Worm (Caenorhabditis elegans) whole organism, early embryonic: ENCODE results near the gene Y17G9B.5.

Source experiments
- B0310.2 ChIP-seq: sonication (generic microtip); optimal IDR thresholded peaks from 2 replicates; lab custom pipeline; 2016; ENCODE audit warnings: mild to moderate bottlenecking, missing genetic modification characterization, missing compliant biosample characterization
- F13C5.2 ChIP-seq: sonication (generic microtip); optimal IDR thresholded peaks from 2 replicates; lab custom pipeline; 2017; ENCODE audit warnings: mild to moderate bottlenecking, missing genetic modification characterization, inconsistent platforms, missing compliant biosample characterization
- aly-1 ChIP-seq: sonication (generic microtip); optimal IDR thresholded peaks from 2 replicates; lab custom pipeline; 2016; ENCODE audit warnings: missing genetic modification characterization, missing compliant biosample characterization
- ama-1 ChIP-seq: fragments of 150-350 bp; optimal IDR thresholded peaks from 2 replicates; lab custom pipeline; 2014
- ceh-13 ChIP-seq: fragments of 200-800 bp; sonication (Bioruptor generic); optimal IDR thresholded peaks from 2 replicates; lab custom pipeline; 2018; ENCODE audit warnings: mild to moderate bottlenecking, missing genetic modification characterization, missing compliant biosample characterization
- ceh-36 ChIP-seq: sonication (generic microtip); optimal IDR thresholded peaks from 2 replicates; lab custom pipeline; 2016; ENCODE audit warnings: missing genetic modification characterization, inconsistent platforms, missing compliant biosample characterization
- ets-7 ChIP-seq: sonication (generic microtip); optimal IDR thresholded peaks from 2 replicates; lab custom pipeline; 2016; ENCODE audit warnings: missing genotype, missing genetic modification characterization, missing compliant biosample characterization
- flt-1 ChIP-seq: fragments of 200-800 bp; sonication (Bioruptor generic); IDR thresholded peaks from 2 replicates; pipeline ENCODE4 v1.3.6; 2022; ENCODE audit warnings: missing genetic modification characterization, missing compliant biosample characterization
- hmbx-1 ChIP-seq: sonication (generic microtip); optimal IDR thresholded peaks from 2 replicates; lab custom pipeline; 2016; ENCODE audit warnings: mild to moderate bottlenecking, missing genetic modification characterization, missing compliant biosample characterization
- hmg-4 ChIP-seq: fragments of 200-800 bp; sonication (Bioruptor generic); optimal IDR thresholded peaks from 2 replicates; lab custom pipeline; 2018; ENCODE audit warnings: mild to moderate bottlenecking, missing genetic modification characterization, missing compliant biosample characterization
- hnd-1 ChIP-seq: sonication (generic microtip); optimal IDR thresholded peaks from 2 replicates; lab custom pipeline; 2016; ENCODE audit warnings: missing genetic modification characterization, missing compliant biosample characterization
- pes-1 ChIP-seq: fragments of 200-800 bp; sonication (Bioruptor generic); IDR thresholded peaks from 2 replicates; pipeline ENCODE4 v1.3.6; 2022; ENCODE audit warnings: missing genetic modification reagents, missing genetic modification characterization, missing compliant biosample characterization
- scrt-1 ChIP-seq: fragments of 200-800 bp; sonication (Bioruptor generic); IDR thresholded peaks from 2 replicates; pipeline ENCODE4 v1.3.6; 2022; ENCODE audit warnings: missing genetic modification characterization, missing compliant biosample characterization
- sea-1 ChIP-seq: fragments of 200-800 bp; sonication (Bioruptor generic); conservative IDR thresholded peaks from 2 replicates; pipeline ENCODE4 v1.3.6; 2022; ENCODE audit warnings: missing genetic modification characterization, missing compliant biosample characterization
- tbx-11 ChIP-seq: fragments of 200-800 bp; sonication (Bioruptor generic); IDR thresholded peaks from 2 replicates; pipeline ENCODE4 v1.3.6; 2022; ENCODE audit warnings: missing genetic modification characterization, missing compliant biosample characterization
- tbx-37 ChIP-seq: fragments of 200-800 bp; sonication (Bioruptor generic); conservative IDR thresholded peaks from 2 replicates; pipeline ENCODE4 v1.3.6; 2022; ENCODE audit warnings: missing genetic modification reagents, missing genetic modification characterization, missing compliant biosample characterization
- tra-4 ChIP-seq: sonication (generic microtip); optimal IDR thresholded peaks from 2 replicates; lab custom pipeline; 2017; ENCODE audit warnings: missing genetic modification characterization, missing compliant biosample characterization

Gene Y17G9B.5

ce11 chrIV:4744167-4744566 lies 5.9 kb upstream of the Y17G9B.5 start, which contains the start of gene hoe-1:
Gene hoe-1 (minus strand): TSS chrIV:4744267.
- TF ChIP-seq flt-1 (GFP tag; lab: Robert Waterston, UW), result no peak
- TF ChIP-seq ceh-36 (tag; lab: Kevin White, UChicago), result no peak
- TF ChIP-seq ets-7 (tag; lab: Kevin White, UChicago), result no peak
- TF ChIP-seq hmbx-1 (tag; lab: Kevin White, UChicago), result no peak
- no peak for TF ChIP-seq ceh-13
- no peak for TF ChIP-seq sea-1
- no peak for TF ChIP-seq B0310.2
- no peak for TF ChIP-seq ama-1
- TF ChIP-seq tbx-37 (GFP tag; lab: Robert Waterston, UW), result no peak
- TF ChIP-seq pes-1 (GFP tag; lab: Robert Waterston, UW), result no peak
- no peak for TF ChIP-seq scrt-1 (GFP tag; lab: Robert Waterston, UW)
- no peak for TF ChIP-seq tra-4
- TF ChIP-seq hmg-4, result no peak
- no peak for TF ChIP-seq hnd-1 (tag; lab: Kevin White, UChicago)
- no peak for TF ChIP-seq aly-1 (tag; lab: Kevin White, UChicago)
- TF ChIP-seq tbx-11 (GFP tag; lab: Robert Waterston, UW), result no peak
- TF ChIP-seq F13C5.2 (tag; lab: Kevin White, UChicago), result no peak

ce11 chrIV:4745422-4745821 lies 4.6 kb upstream of the Y17G9B.5 start, which contains the start of gene timm-17B.1:
Gene timm-17B.1 (minus strand): TSS chrIV:4745492.
- TF ChIP-seq pes-1 (GFP tag; lab: Robert Waterston, UW) (0 out of 2 replicates have a peak, but pooled peaks have one; percentile 34), F13C5.2 (tag; lab: Kevin White, UChicago) (peak; percentile 34), aly-1 (tag; lab: Kevin White, UChicago) (no peak)

ce11 chrIV:4747553-4747952 lies 2.5 kb upstream of the Y17G9B.5 start, which contains the start of gene tctn-1:
Gene tctn-1 (minus strand): TSS chrIV:4747832.
- peak; percentile 14 for TF ChIP-seq ama-1
- TF ChIP-seq tbx-11 (GFP tag; lab: Robert Waterston, UW), result no peak

ce11 chrIV:4748408-4749105 lies 1.5 kb upstream of the Y17G9B.5 start, which contains the start of gene cyc-2.1:
Gene cyc-2.1 (minus strand): TSS chrIV:4749012.
- TF ChIP-seq hmg-4 (peak; percentile 49), F13C5.2 (tag; lab: Kevin White, UChicago) (peak; percentile 38), scrt-1 (GFP tag; lab: Robert Waterston, UW) (peak; percentile 64), sea-1 (0 out of 2 replicates have a peak, but pooled peaks have one; percentile 28), tbx-11 (GFP tag; lab: Robert Waterston, UW) (0 out of 2 replicates have a peak, but pooled peaks have one; percentile 31), hmbx-1 (tag; lab: Kevin White, UChicago) (no peak), flt-1 (GFP tag; lab: Robert Waterston, UW) (0 out of 2 replicates have a peak, but pooled peaks have one; percentile 4), ama-1 (peak; percentile 3), tra-4 (no peak)

- TF ChIP-seq sea-1, result no peak
- no peak for TF ChIP-seq scrt-1 (GFP tag; lab: Robert Waterston, UW)
- no peak for TF ChIP-seq flt-1 (GFP tag; lab: Robert Waterston, UW)
- no peak for TF ChIP-seq B0310.2
- no peak for TF ChIP-seq hmbx-1 (tag; lab: Kevin White, UChicago)
- TF ChIP-seq ceh-13, result no peak
Measured at ce11 chrIV:4749155-4749554, 885 bp upstream of the Y17G9B.5 start.

- no peak for TF ChIP-seq sea-1
- TF ChIP-seq ets-7 (tag; lab: Kevin White, UChicago), result no peak
- no peak for TF ChIP-seq tra-4
- no peak for TF ChIP-seq tbx-11 (GFP tag; lab: Robert Waterston, UW)
- TF ChIP-seq hmg-4, result no peak
- TF ChIP-seq hmbx-1 (tag; lab: Kevin White, UChicago), result no peak
- TF ChIP-seq ceh-13, result no peak
- TF ChIP-seq F13C5.2 (tag; lab: Kevin White, UChicago), result no peak
- TF ChIP-seq scrt-1 (GFP tag; lab: Robert Waterston, UW), result no peak
- TF ChIP-seq hnd-1 (tag; lab: Kevin White, UChicago), result no peak
- TF ChIP-seq pes-1 (GFP tag; lab: Robert Waterston, UW), result no peak
- no peak for TF ChIP-seq ama-1
- no peak for TF ChIP-seq aly-1 (tag; lab: Kevin White, UChicago)
- no peak for TF ChIP-seq flt-1 (GFP tag; lab: Robert Waterston, UW)
- TF ChIP-seq ceh-36 (tag; lab: Kevin White, UChicago), result no peak
- no peak for TF ChIP-seq B0310.2
- TF ChIP-seq tbx-37 (GFP tag; lab: Robert Waterston, UW), result no peak
Measured at ce11 chrIV:4751814-4752213, 1.8 kb downstream of the Y17G9B.5 start, which contains the start of gene Y17G9B.4. Gene Y17G9B.4 (plus strand): TSS chrIV:4752119.

- TF ChIP-seq ceh-13 (no peak), ets-7 (tag; lab: Kevin White, UChicago) (no peak), B0310.2 (no peak), hmbx-1 (tag; lab: Kevin White, UChicago) (no peak), sea-1 (no peak), ama-1 (no peak), scrt-1 (GFP tag; lab: Robert Waterston, UW) (no peak), hnd-1 (tag; lab: Kevin White, UChicago) (no peak), pes-1 (GFP tag; lab: Robert Waterston, UW) (no peak), F13C5.2 (tag; lab: Kevin White, UChicago) (no peak), tbx-11 (GFP tag; lab: Robert Waterston, UW) (no peak), hmg-4 (no peak), tbx-37 (GFP tag; lab: Robert Waterston, UW) (no peak), tra-4 (no peak), flt-1 (GFP tag; lab: Robert Waterston, UW) (no peak), ceh-36 (tag; lab: Kevin White, UChicago) (no peak), aly-1 (tag; lab: Kevin White, UChicago) (no peak)
Measured at ce11 chrIV:4755929-4756655, 6.1 kb downstream of the Y17G9B.5 start, which contains the start of the genes fbxb-77 and Y17G9B.11. Gene fbxb-77 (minus strand): TSS chrIV:4756157. Gene Y17G9B.11 (plus strand): TSS chrIV:4756605.
